Worm (Caenorhabditis elegans) whole organism, young adult: ENCODE measurements around the gene Y22D7AR.6.

Source experiments
- B0336.3 ChIP-seq: fragments of 200-800 bp; sonication (Bioruptor generic); IDR thresholded peaks from 2 replicates; pipeline ENCODE4 v1.3.6; 2022; ENCODE audit warnings: missing genetic modification characterization, missing compliant biosample characterization
- cebp-1 ChIP-seq, 2 experiments: fragments of 200-800 bp in 1 of 2; sonication (Bioruptor generic) in 1 of 2; sonication (generic microtip) in 1 of 2; IDR thresholded peaks in 1 of 2; optimal IDR thresholded peaks in 1 of 2; 2 replicates each; pipeline versions ENCODE4 v1.3.6 to Lab custom; 2017 to 2022; ENCODE audit warnings: missing compliant biosample characterization in 2 of 2, missing genetic modification characterization in 2 of 2, mild to moderate bottlenecking in 1 of 2, missing genetic modification reagents in 1 of 2, moderate library complexity in 1 of 2
- nfya-1 ChIP-seq: sonication (generic microtip); optimal IDR thresholded peaks from 2 replicates; lab custom pipeline; 2017; ENCODE audit warnings: antibody characterized with exemption, missing compliant biosample characterization, missing genetic modification characterization, borderline replicate concordance; ENCODE audit not compliant: insufficient read depth

ce11 chrIII:1717772-1718171, 41.3 kb upstream of the Y22D7AR.6 start:
- TF ChIP-seq B0336.3 (GFP tag; lab: Robert Waterston, UW), result no peak
- no peak for TF ChIP-seq nfya-1
- no peak for TF ChIP-seq cebp-1 (GFP tag; IDR thresholded peaks at IDR 0.05; lab: Robert Waterston, UW)
- TF ChIP-seq cebp-1 (tag; optimal IDR thresholded peaks at IDR 0.05; lab: Kevin White, UChicago), result no peak
